Worm (Caenorhabditis elegans) whole organism, L4 larva: ENCODE results near the gene daf-2.

Experiments used
- D1046.2 ChIP-seq: fragments of 200-800 bp; sonication (Bioruptor generic); IDR thresholded peaks from 2 replicates; pipeline ENCODE4 v1.3.6; 2022; ENCODE audit warnings: missing genetic modification characterization, missing compliant biosample characterization
- T20F7.1 ChIP-seq: fragments of 200-800 bp; sonication (Bioruptor generic); optimal IDR thresholded peaks from 2 replicates; lab custom pipeline; 2018; ENCODE audit warnings: mild to moderate bottlenecking, missing genetic modification characterization, missing compliant biosample characterization
- T26A8.4 ChIP-seq: fragments of 200-800 bp; sonication (Bioruptor generic); IDR thresholded peaks from 2 replicates; pipeline ENCODE4 v1.3.6; 2022; ENCODE audit warnings: missing genetic modification characterization, missing compliant biosample characterization
- Y48G9A.11 ChIP-seq: fragments of 200-800 bp; sonication (Bioruptor generic); IDR thresholded peaks from 2 replicates; pipeline ENCODE4 v1.3.6; 2022; ENCODE audit warnings: missing genetic modification reagents, missing genetic modification characterization, missing compliant biosample characterization
- Y75B8A.6 ChIP-seq: fragments of 200-800 bp; sonication (Bioruptor generic); IDR thresholded peaks from 2 replicates; pipeline ENCODE4 v1.3.6; 2022; ENCODE audit warnings: missing genetic modification reagents, missing genetic modification characterization, missing compliant biosample characterization
- ZK546.5 ChIP-seq, 2 experiments: sonication (generic microtip); optimal IDR thresholded peaks; 2 replicates each; lab custom pipeline; 2017; ENCODE audit warnings: missing biosample characterization in 2 of 2, missing genetic modification characterization in 2 of 2
- aly-2 ChIP-seq: sonication (generic microtip); optimal IDR thresholded peaks from 2 replicates; lab custom pipeline; 2018; ENCODE audit warnings: missing biosample characterization, missing genetic modification characterization
- ama-1 ChIP-seq: fragments of 150-350 bp; optimal IDR thresholded peaks from 2 replicates; lab custom pipeline; 2014; ENCODE audit warnings: inconsistent platforms, mixed read lengths
- arid-1 ChIP-seq: fragments of 200-800 bp; sonication (Bioruptor generic); conservative IDR thresholded peaks from 2 replicates; pipeline ENCODE4 v1.3.6; 2022; ENCODE audit warnings: missing genetic modification reagents, missing genetic modification characterization, missing compliant biosample characterization
- ceh-28 ChIP-seq: fragments of 150-350 bp; optimal IDR thresholded peaks from 2 replicates; lab custom pipeline; 2014; ENCODE audit warnings: missing biosample characterization, missing genetic modification reagents, missing genetic modification characterization
- ceh-44 ChIP-seq: fragments of 200-800 bp; sonication (Bioruptor generic); IDR thresholded peaks from 2 replicates; pipeline ENCODE4 v1.3.6; 2022; ENCODE audit warnings: missing genetic modification reagents, missing genetic modification characterization, missing compliant biosample characterization
- ceh-82 ChIP-seq: sonication (generic microtip); optimal IDR thresholded peaks from 2 replicates; lab custom pipeline; 2017; ENCODE audit warnings: missing biosample characterization, missing genetic modification characterization
- daf-16 ChIP-seq, 3 experiments: sonication (generic microtip); optimal IDR thresholded peaks; 2 replicates each; lab custom pipeline; 2016 to 2017; ENCODE audit warnings: missing genetic modification characterization in 3 of 3, missing genetic modification reagents in 3 of 3, mild to moderate bottlenecking in 2 of 3, missing compliant biosample characterization in 2 of 3, missing biosample characterization in 1 of 3, moderate library complexity in 1 of 3
- daf-19 ChIP-seq: fragments of 200-800 bp; sonication (Bioruptor generic); conservative IDR thresholded peaks from 2 replicates; pipeline ENCODE4 v1.3.6; 2022; ENCODE audit warnings: missing genetic modification characterization, missing compliant biosample characterization
- dmd-6 ChIP-seq: fragments of 200-800 bp; sonication (Bioruptor generic); IDR thresholded peaks from 2 replicates; pipeline ENCODE4 v1.3.6; 2022; ENCODE audit warnings: missing genetic modification reagents, missing genetic modification characterization, missing compliant biosample characterization
- dpl-1 ChIP-seq: fragments of 150-350 bp; optimal IDR thresholded peaks from 2 replicates; lab custom pipeline; 2014; ENCODE audit warnings: missing biosample characterization, missing genetic modification reagents, missing genetic modification characterization
- duxl-1 ChIP-seq: sonication (generic microtip); optimal IDR thresholded peaks from 2 replicates; lab custom pipeline; 2016; ENCODE audit warnings: mild to moderate bottlenecking, missing genetic modification characterization, moderate library complexity, missing compliant biosample characterization; ENCODE audit not compliant: poor library complexity
- dve-1 ChIP-seq: sonication (generic microtip); optimal IDR thresholded peaks from 2 replicates; lab custom pipeline; 2017; ENCODE audit warnings: antibody characterized with exemption, mild to moderate bottlenecking, missing genetic modification characterization, missing compliant biosample characterization; ENCODE audit not compliant: insufficient read depth
- egl-43 ChIP-seq: fragments of 200-800 bp; sonication (Bioruptor generic); IDR thresholded peaks from 2 replicates; pipeline ENCODE4 v1.3.6; 2022; ENCODE audit warnings: missing genetic modification reagents, missing genetic modification characterization, missing compliant biosample characterization
- fkh-10 ChIP-seq: fragments of 150-350 bp; optimal IDR thresholded peaks from 2 replicates; lab custom pipeline; 2014; ENCODE audit warnings: missing biosample characterization, missing genetic modification reagents, missing genetic modification characterization
- hif-1 ChIP-seq, 2 experiments: sonication (generic microtip); optimal IDR thresholded peaks; 2 replicates each; lab custom pipeline; 2016 to 2017; ENCODE audit warnings: missing compliant biosample characterization in 2 of 2, missing genetic modification characterization in 2 of 2, missing genetic modification reagents in 2 of 2, missing genotype in 2 of 2, mild to moderate bottlenecking in 1 of 2
- hlh-11 ChIP-seq: fragments of 200-800 bp; sonication (Bioruptor generic); optimal IDR thresholded peaks from 2 replicates; lab custom pipeline; 2018; ENCODE audit warnings: mild to moderate bottlenecking, missing genetic modification characterization, missing compliant biosample characterization
- hmg-1.1 ChIP-seq: fragments of 200-800 bp; sonication (Bioruptor generic); IDR thresholded peaks from 2 replicates; pipeline ENCODE4 v1.3.6; 2022; ENCODE audit warnings: missing genetic modification reagents, missing genetic modification characterization, missing compliant biosample characterization
- lim-7 ChIP-seq: fragments of 200-800 bp; sonication (Bioruptor generic); IDR thresholded peaks from 2 replicates; pipeline ENCODE4 v1.3.6; 2022; ENCODE audit warnings: missing genetic modification characterization, missing compliant biosample characterization
- lin-13 ChIP-seq: fragments of 150-350 bp; optimal IDR thresholded peaks from 2 replicates; lab custom pipeline; 2014; ENCODE audit warnings: missing biosample characterization, missing genetic modification reagents, missing genetic modification characterization
- lin-15B ChIP-seq: fragments of 150-350 bp; sonication (generic microtip); optimal IDR thresholded peaks from 3 replicates; lab custom pipeline; 2014; ENCODE audit warnings: missing biosample characterization, missing genetic modification characterization
- lin-38 ChIP-seq: fragments of 200-800 bp; sonication (Bioruptor generic); IDR thresholded peaks from 2 replicates; pipeline ENCODE4 v1.3.6; 2022; ENCODE audit warnings: missing genetic modification reagents, missing genetic modification characterization, missing compliant biosample characterization
- lsy-2 ChIP-seq, 2 experiments: fragments of 150-350 bp in 1 of 2; sonication (generic microtip) in 1 of 2; optimal IDR thresholded peaks; 2 replicates each; lab custom pipeline; 2014 to 2017; ENCODE audit warnings: missing biosample characterization in 2 of 2, missing genetic modification characterization in 2 of 2
- mdl-1 ChIP-seq, 2 experiments: fragments of 150-350 bp in 1 of 2; sonication (generic microtip) in 1 of 2; optimal IDR thresholded peaks; 2 replicates each; lab custom pipeline; 2014 to 2017; ENCODE audit warnings: missing biosample characterization in 2 of 2, missing genetic modification characterization in 2 of 2
- mep-1 ChIP-seq: fragments of 150-350 bp; sonication (generic microtip); optimal IDR thresholded peaks from 3 replicates; lab custom pipeline; 2014; ENCODE audit warnings: missing biosample characterization, missing genetic modification characterization
- mes-2 ChIP-seq: sonication (generic microtip); optimal IDR thresholded peaks from 2 replicates; lab custom pipeline; 2016; ENCODE audit warnings: missing genotype, mild to moderate bottlenecking, missing genetic modification characterization, missing compliant biosample characterization; ENCODE audit not compliant: poor library complexity, severe bottlenecking
- mxl-3 ChIP-seq: fragments of 200-800 bp; sonication (Bioruptor generic); optimal IDR thresholded peaks from 2 replicates; lab custom pipeline; 2018; ENCODE audit warnings: mild to moderate bottlenecking, missing genetic modification characterization, missing compliant biosample characterization
- nhr-10 ChIP-seq: fragments of 150-350 bp; optimal IDR thresholded peaks from 2 replicates; lab custom pipeline; 2014; ENCODE audit warnings: missing biosample characterization, missing genetic modification characterization
- nhr-11 ChIP-seq: fragments of 150-350 bp; optimal IDR thresholded peaks from 2 replicates; lab custom pipeline; 2014; ENCODE audit warnings: missing biosample characterization, missing genetic modification characterization
- nhr-25 ChIP-seq: sonication (generic microtip); optimal IDR thresholded peaks from 2 replicates; lab custom pipeline; 2017; ENCODE audit warnings: missing genetic modification characterization, mild to moderate bottlenecking, missing compliant biosample characterization, antibody characterized with exemption, moderate library complexity, borderline replicate concordance; ENCODE audit not compliant: insufficient read depth
- nhr-48 ChIP-seq: sonication (generic microtip); optimal IDR thresholded peaks from 2 replicates; lab custom pipeline; 2016; ENCODE audit warnings: mild to moderate bottlenecking, missing genetic modification characterization, missing compliant biosample characterization
- nhr-6 ChIP-seq: fragments of 150-350 bp; optimal IDR thresholded peaks from 2 replicates; lab custom pipeline; 2014; ENCODE audit warnings: missing biosample characterization, missing genetic modification characterization
- pha-4 ChIP-seq, 2 experiments: fragments of 150-350 bp in 1 of 2; fragments of 200-800 bp in 1 of 2; sonication (Bioruptor generic) in 1 of 2; IDR thresholded peaks in 1 of 2; optimal IDR thresholded peaks in 1 of 2; 2 replicates each; pipeline versions ENCODE4 v1.3.6 to Lab custom; 2014 to 2022; ENCODE audit warnings: missing genetic modification characterization in 2 of 2, missing genetic modification reagents in 2 of 2, missing biosample characterization in 1 of 2, missing compliant biosample characterization in 1 of 2
- rbr-2 ChIP-seq: sonication (generic microtip); optimal IDR thresholded peaks from 2 replicates; lab custom pipeline; 2016; ENCODE audit warnings: missing genotype, missing genetic modification characterization, missing compliant biosample characterization
- sdz-12 ChIP-seq: fragments of 200-800 bp; sonication (Bioruptor generic); optimal IDR thresholded peaks from 2 replicates; lab custom pipeline; 2018; ENCODE audit warnings: mild to moderate bottlenecking, missing genetic modification characterization, missing compliant biosample characterization
- snpc-4 ChIP-seq: fragments of 150-350 bp; optimal IDR thresholded peaks from 2 replicates; lab custom pipeline; 2014; ENCODE audit warnings: missing biosample characterization, missing genetic modification characterization
- unc-130 ChIP-seq: sonication (generic microtip); optimal IDR thresholded peaks from 2 replicates; lab custom pipeline; 2016; ENCODE audit warnings: missing genetic modification reagents, missing genetic modification characterization, missing compliant biosample characterization
- unc-62 ChIP-seq, 3 experiments: fragments of 150-350 bp in 1 of 3; sonication (generic microtip); optimal IDR thresholded peaks in 2 of 3; peaks in 1 of 3; 1 replicate in 1 of 3; 2 replicates in 2 of 3; lab custom pipeline; 2014 to 2017; ENCODE audit warnings: missing biosample characterization in 3 of 3, missing genetic modification characterization in 3 of 3, missing genetic modification reagents in 3 of 3, missing genotype in 1 of 3
- zag-1 ChIP-seq: fragments of 150-350 bp; optimal IDR thresholded peaks from 2 replicates; lab custom pipeline; 2014; ENCODE audit warnings: missing biosample characterization, missing genetic modification characterization
- zfp-3 ChIP-seq: fragments of 200-800 bp; sonication (Bioruptor generic); conservative IDR thresholded peaks from 2 replicates; pipeline ENCODE4 v1.3.6; 2022; ENCODE audit warnings: missing genetic modification reagents, missing genetic modification characterization, missing compliant biosample characterization
- zip-11 ChIP-seq: fragments of 200-800 bp; sonication (Bioruptor generic); IDR thresholded peaks from 2 replicates; pipeline ENCODE4 v1.3.6; 2022; ENCODE audit warnings: missing genetic modification characterization, missing compliant biosample characterization
- zip-2 ChIP-seq: fragments of 150-350 bp; optimal IDR thresholded peaks from 2 replicates; lab custom pipeline; 2014; ENCODE audit warnings: missing biosample characterization, missing genetic modification characterization
- ztf-7 ChIP-seq: fragments of 150-350 bp; optimal IDR thresholded peaks from 2 replicates; lab custom pipeline; 2014; ENCODE audit warnings: missing biosample characterization, missing genetic modification characterization

Gene daf-2

ce11 chrIII:3067909-3068455, 27.3 kb upstream of the daf-2 start, which contains the start of gene ubl-1:
Gene ubl-1 (plus strand): TSS chrIII:3068310.
- TF ChIP-seq nhr-25 (tag; lab: Kevin White, UChicago) (peak; percentile 57), lin-38 (GFP tag; lab: Robert Waterston, UW) (peak; percentile 98), nhr-48 (tag; lab: Kevin White, UChicago) (no peak), daf-19 (no peak), dpl-1 (peak; percentile 84), ama-1 (lab: Kevin White, UChicago) (peak; percentile 31), T26A8.4 (peak; percentile 70), dmd-6 (GFP tag; lab: Robert Waterston, UW) (peak; percentile 48), snpc-4 (tag; lab: Kevin White, UChicago) (no peak), fkh-10 (peak; percentile 90), hif-1 (tag; optimal IDR thresholded peaks at IDR 0.05; lab: Kevin White, UChicago) (peak in 1 of 2 experiments; percentile 70), mdl-1 (tag; optimal IDR thresholded peaks at IDR 0.05; lab: Kevin White, UChicago) (no peak), lin-13 (GFP tag; lab: Kevin White, UChicago) (peak; percentile 90), duxl-1 (tag; lab: Kevin White, UChicago) (peak; percentile 54), zip-11 (GFP tag; lab: Robert Waterston, UW) (no peak), sdz-12 (GFP tag; lab: Kevin White, UChicago) (no peak), D1046.2 (no peak), zfp-3 (GFP tag; lab: Robert Waterston, UW) (no peak), lsy-2 (tag; optimal IDR thresholded peaks at IDR 0.05; lab: Kevin White, UChicago) (peak; percentile 94 to 99), hmg-1.1 (GFP tag; lab: Robert Waterston, UW) (peak; percentile 75), pha-4 (GFP tag; IDR thresholded peaks at IDR 0.05; lab: Robert Waterston, UW) (peak; percentile 23; the same call in 1 of the 2 replicates), pha-4 (tag; optimal IDR thresholded peaks at IDR 0.05; lab: Kevin White, UChicago) (peak; percentile 90), daf-16 (GFP tag; optimal IDR thresholded peaks at IDR 0.05; lab: Kevin White, UChicago) (no peak), daf-16 (tag; optimal IDR thresholded peaks at IDR 0.05; lab: Kevin White, UChicago) (peak; percentile 61), ceh-82 (tag; lab: Kevin White, UChicago) (no peak), lim-7 (GFP tag; lab: Robert Waterston, UW) (no peak), unc-130 (GFP tag; lab: Kevin White, UChicago) (peak; percentile 40), mes-2 (tag; lab: Kevin White, UChicago) (peak; percentile 93), aly-2 (tag; lab: Kevin White, UChicago) (no peak), unc-62 (GFP tag; optimal IDR thresholded peaks at IDR 0.05 in 1 of 2; lab: Kevin White, UChicago) (peak in 1 of 2 experiments; percentile 95), unc-62 (tag; optimal IDR thresholded peaks at IDR 0.05; lab: Kevin White, UChicago) (no peak), Y48G9A.11 (GFP tag; lab: Robert Waterston, UW) (peak; percentile 61; the same call in 1 of the 2 replicates), arid-1 (GFP tag; lab: Robert Waterston, UW) (peak; percentile 34; the same call in 1 of the 2 replicates), ceh-44 (GFP tag; lab: Robert Waterston, UW) (no peak), hlh-11 (tag; lab: Kevin White, UChicago) (peak; percentile 73), lin-15B (tag; lab: Kevin White, UChicago) (peak; percentile 70), zip-2 (tag; lab: Kevin White, UChicago) (peak; percentile 19), mep-1 (tag; lab: Kevin White, UChicago) (peak; percentile 94), T20F7.1 (GFP tag; lab: Kevin White, UChicago) (peak; percentile 89), ceh-28 (no peak), dve-1 (tag; lab: Kevin White, UChicago) (peak; percentile 90), nhr-11 (tag; lab: Kevin White, UChicago) (peak; percentile 88), rbr-2 (tag; lab: Kevin White, UChicago) (peak; percentile 72), nhr-10 (tag; lab: Kevin White, UChicago) (no peak), ztf-7 (tag; lab: Kevin White, UChicago) (peak; percentile 38), nhr-6 (peak; percentile 94), egl-43 (GFP tag; lab: Robert Waterston, UW) (no peak), Y75B8A.6 (GFP tag; lab: Robert Waterston, UW) (no peak), mxl-3 (GFP tag; lab: Kevin White, UChicago) (peak; percentile 39), zag-1 (tag; lab: Kevin White, UChicago) (peak; percentile 23), ZK546.5 (tag; optimal IDR thresholded peaks at IDR 0.05; lab: Kevin White, UChicago) (peak; percentile 85 to 94)
